Worm (Caenorhabditis elegans): Measurements from ENCODE around the gene rap-2.

- TF ChIP-seq Y22D7AL.16 (tag; optimal IDR thresholded peaks at IDR 0.05) (no peak), nhr-11 (tag; optimal IDR thresholded peaks at IDR 0.05) (no peak), ceh-19 (GFP tag; optimal IDR thresholded peaks at IDR 0.05) (no peak), ceh-18 (tag; optimal IDR thresholded peaks at IDR 0.05) (no peak), madf-2 (tag; optimal IDR thresholded peaks at IDR 0.05) (no peak), sdc-2 (tag; optimal IDR thresholded peaks at IDR 0.05) (no peak), lin-11 (tag; optimal IDR thresholded peaks at IDR 0.05) (no peak), K02D7.2 (tag; optimal IDR thresholded peaks at IDR 0.05) (no peak), fkh-10 (GFP tag; optimal IDR thresholded peaks at IDR 0.05) (no peak), hlh-15 (tag; optimal IDR thresholded peaks at IDR 0.05) (no peak), ztf-16 (tag; optimal IDR thresholded peaks at IDR 0.05) (no peak), unc-42 (tag; optimal IDR thresholded peaks at IDR 0.05) (no peak)
These were observed 4.4 kb downstream of the rap-2 start, which contains the start of the genes mcm-3 and C25D7.15 for ce11 chrV:15059534-15059933.
